Fruit fly (Drosophila melanogaster): Measurements from ENCODE around the gene CG43220.

CG43220 gene

dm6 chr2L:17500946-17501451 lies 14.6 kb downstream of the CG43220 start, which contains the start of the genes mEFTs and Dhc36C (continued):
- TF ChIP-seq CG9817 (tag; optimal IDR thresholded peaks at IDR 0.05) (no peak), CG13775 (GFP tag; optimal IDR thresholded peaks at IDR 0.05) (no peak), CG6175 (GFP tag; IDR thresholded peaks at IDR 0.05) (no peak), bowl (GFP tag; IDR thresholded peaks at IDR 0.05) (no peak), ssp (GFP tag; IDR thresholded peaks at IDR 0.05) (no peak), tll (GFP tag; optimal IDR thresholded peaks at IDR 0.05) (no peak), CG6765 (GFP tag; optimal IDR thresholded peaks at IDR 0.05) (no peak), nerfin-2 (GFP tag; IDR thresholded peaks at IDR 0.05; ENCODE audit: partially characterized antibody) (peak; percentile 69), Tbp (GFP tag; optimal IDR thresholded peaks at IDR 0.05) (no peak), sug (tag; optimal IDR thresholded peaks at IDR 0.05) (no peak), CTCF (GFP tag; optimal IDR thresholded peaks at IDR 0.05) (peak; percentile 62), Sry-β (GFP tag; optimal IDR thresholded peaks at IDR 0.05) (no peak), Hsf (GFP tag; optimal IDR thresholded peaks at IDR 0.05) (no peak), lmd (GFP tag; IDR thresholded peaks at IDR 0.05) (no peak), YL-1 (GFP tag; optimal IDR thresholded peaks at IDR 0.05) (peak; percentile 72), ase (GFP tag; IDR thresholded peaks at IDR 0.05) (no peak), CG7372 (GFP tag; IDR thresholded peaks at IDR 0.05) (no peak), CG6254 (GFP tag; optimal IDR thresholded peaks at IDR 0.05) (no peak), CG30020 (tag; optimal IDR thresholded peaks at IDR 0.05) (no peak), Mes4 (GFP tag; optimal IDR thresholded peaks at IDR 0.05) (no peak), Gug (GFP tag; IDR thresholded peaks at IDR 0.05) (no peak), dati (GFP tag; IDR thresholded peaks at IDR 0.05) (no peak), CG7839 (tag; optimal IDR thresholded peaks at IDR 0.05) (no peak), CG10565 (GFP tag; optimal IDR thresholded peaks at IDR 0.05) (no peak), CG13894 (tag; optimal IDR thresholded peaks at IDR 0.05) (no peak), danr (GFP tag; IDR thresholded peaks at IDR 0.05) (no peak), CG30403 (GFP tag; optimal IDR thresholded peaks at IDR 0.05) (no peak), CG32772 (GFP tag; IDR thresholded peaks at IDR 0.05) (no peak), chm (GFP tag; IDR thresholded peaks at IDR 0.05) (no peak), nau (GFP tag; optimal IDR thresholded peaks at IDR 0.05) (no peak), psq (GFP tag; optimal IDR thresholded peaks at IDR 0.05) (no peak), CG1647 (GFP tag; optimal IDR thresholded peaks at IDR 0.05) (no peak), CG6272 (GFP tag; IDR thresholded peaks at IDR 0.05) (no peak), sens (GFP tag) (peak; percentile 45), zen (tag; optimal IDR thresholded peaks at IDR 0.05) (peak; percentile 51), Oli (tag; optimal IDR thresholded peaks at IDR 0.05) (no peak), CG11085 (GFP tag; IDR thresholded peaks at IDR 0.05) (no peak), sob (GFP tag; IDR thresholded peaks at IDR 0.05) (peak; percentile 27; the same call in 1 of the 2 replicates), jing (GFP tag; optimal IDR thresholded peaks at IDR 0.05) (no peak), bcd (GFP tag; optimal IDR thresholded peaks at IDR 0.05) (no peak), CG4707 (GFP tag; optimal IDR thresholded peaks at IDR 0.05) (no peak), grn (GFP tag; optimal IDR thresholded peaks at IDR 0.05) (no peak), tio (GFP tag; optimal IDR thresholded peaks at IDR 0.05) (no peak), CG14710 (tag; optimal IDR thresholded peaks at IDR 0.05) (peak; percentile 46), CG10209 (GFP tag; optimal IDR thresholded peaks at IDR 0.05) (no peak), Spps (tag; optimal IDR thresholded peaks at IDR 0.05) (no peak), fru (optimal IDR thresholded peaks at IDR 0.05) (no peak), Deaf1 (tag; optimal IDR thresholded peaks at IDR 0.05) (no peak), tap (tag; optimal IDR thresholded peaks at IDR 0.05) (no peak), fu2 (GFP tag; optimal IDR thresholded peaks at IDR 0.05) (no peak), CkIIα-i1 (GFP tag; IDR thresholded peaks at IDR 0.05) (no peak), CG16779 (GFP tag; IDR thresholded peaks at IDR 0.05) (no peak), CG7556 (GFP tag; optimal IDR thresholded peaks at IDR 0.05) (no peak)
